Fruit fly (Drosophila melanogaster) whole organism, embryonic: Measurements from ENCODE around the gene CG13041.

Experiments
- ATbp ChIP-seq: fragments of 200-800 bp; sonication (Bioruptor generic); optimal IDR thresholded peaks from 2 replicates; lab custom pipeline; 2017; ENCODE audit warnings: missing biosample characterization, mild to moderate bottlenecking, missing genetic modification characterization, missing genetic modification reagents
- Aef1 ChIP-seq: fragments of 200-800 bp; sonication (Bioruptor generic); IDR thresholded peaks from 3 replicates; pipeline ENCODE4 v1.3.6; 2022; ENCODE audit warnings: missing biosample characterization, missing genetic modification characterization
- Antp ChIP-seq: fragments of 200-800 bp; sonication (Bioruptor generic); optimal IDR thresholded peaks from 3 replicates; lab custom pipeline; 2016; ENCODE audit warnings: missing biosample characterization, missing genetic modification characterization
- Atf-2 ChIP-seq: fragments of 200-800 bp; sonication (Bioruptor generic); optimal IDR thresholded peaks from 2 replicates; lab custom pipeline; 2016; ENCODE audit warnings: missing biosample characterization, missing genetic modification characterization
- CG10543 ChIP-seq: fragments of 200-800 bp; sonication (Bioruptor generic); optimal IDR thresholded peaks from 3 replicates; lab custom pipeline; 2017; ENCODE audit warnings: missing biosample characterization, mild to moderate bottlenecking, missing genetic modification characterization, moderate library complexity
- CG10565 ChIP-seq: fragments of 200-800 bp; sonication (Bioruptor generic); optimal IDR thresholded peaks from 3 replicates; lab custom pipeline; 2016; ENCODE audit warnings: missing biosample characterization, mild to moderate bottlenecking, missing genetic modification characterization
- CG10979 ChIP-seq: fragments of 200-800 bp; sonication (Bioruptor generic); optimal IDR thresholded peaks from 2 replicates; lab custom pipeline; 2018; ENCODE audit warnings: missing biosample characterization, mild to moderate bottlenecking, missing genetic modification characterization, moderate library complexity
- CG12659 ChIP-seq: fragments of 200-800 bp; sonication (Bioruptor generic); optimal IDR thresholded peaks from 3 replicates; lab custom pipeline; 2017; ENCODE audit warnings: mild to moderate bottlenecking, missing biosample characterization, missing genetic modification reagents, missing genetic modification characterization
- CG15011 ChIP-seq: fragments of 200-800 bp; sonication (Bioruptor generic); optimal IDR thresholded peaks from 3 replicates; lab custom pipeline; 2018; ENCODE audit warnings: missing biosample characterization, mild to moderate bottlenecking, missing genetic modification characterization
- CG15073 ChIP-seq: fragments of 200-800 bp; sonication (Bioruptor generic); optimal IDR thresholded peaks from 2 replicates; lab custom pipeline; 2016; ENCODE audit warnings: missing biosample characterization, missing genetic modification characterization
- CG15479 ChIP-seq: fragments of 200-800 bp; sonication (Bioruptor generic); optimal IDR thresholded peaks from 3 replicates; lab custom pipeline; 2019; ENCODE audit warnings: missing biosample characterization, mild to moderate bottlenecking, missing genetic modification characterization, moderate library complexity
- CG15514 ChIP-seq: fragments of 200-800 bp; sonication (Bioruptor generic); optimal IDR thresholded peaks from 3 replicates; lab custom pipeline; 2017; ENCODE audit warnings: missing biosample characterization, missing genetic modification characterization, mild to moderate bottlenecking, moderate library complexity, missing genetic modification reagents
- CG17385 ChIP-seq: fragments of 200-800 bp; sonication (Bioruptor generic); optimal IDR thresholded peaks from 3 replicates; lab custom pipeline; 2018; ENCODE audit warnings: missing biosample characterization, mild to moderate bottlenecking, missing genetic modification characterization
- CG2120 ChIP-seq: fragments of 200-800 bp; sonication (Bioruptor generic); optimal IDR thresholded peaks from 3 replicates; lab custom pipeline; 2016; ENCODE audit warnings: missing biosample characterization, missing genetic modification characterization
- CG2875 ChIP-seq: fragments of 200-800 bp; sonication (Bioruptor generic); optimal IDR thresholded peaks from 2 replicates; lab custom pipeline; 2017; ENCODE audit warnings: missing biosample characterization, mild to moderate bottlenecking, missing genetic modification characterization, missing genetic modification reagents
- CG30403 ChIP-seq: fragments of 200-800 bp; sonication (Bioruptor generic); optimal IDR thresholded peaks from 3 replicates; lab custom pipeline; 2016; ENCODE audit warnings: missing biosample characterization, missing genetic modification characterization
- CG32532 ChIP-seq: fragments of 200-800 bp; sonication (Bioruptor generic); IDR thresholded peaks from 2 replicates; pipeline ENCODE4 v1.3.6; 2022; ENCODE audit warnings: missing biosample characterization, missing genetic modification characterization
- CG6654 ChIP-seq: fragments of 200-800 bp; sonication (Bioruptor generic); optimal IDR thresholded peaks from 2 replicates; lab custom pipeline; 2017; ENCODE audit warnings: missing biosample characterization, mild to moderate bottlenecking, missing genetic modification characterization
- CG6854 ChIP-seq: fragments of 200-800 bp; sonication (Bioruptor generic); optimal IDR thresholded peaks from 3 replicates; lab custom pipeline; 2017; ENCODE audit warnings: missing biosample characterization, mild to moderate bottlenecking, missing genetic modification characterization
- CG8388 ChIP-seq: fragments of 200-800 bp; sonication (Bioruptor generic); optimal IDR thresholded peaks from 2 replicates; lab custom pipeline; 2019; ENCODE audit warnings: missing biosample characterization, mild to moderate bottlenecking, missing genetic modification characterization, moderate library complexity
- CG8924 ChIP-seq: fragments of 200-800 bp; optimal IDR thresholded peaks from 3 replicates; lab custom pipeline; 2019; ENCODE audit warnings: missing biosample characterization, mild to moderate bottlenecking, missing genetic modification characterization, moderate library complexity
- CG9609 ChIP-seq: fragments of 200-800 bp; sonication (Bioruptor generic); optimal IDR thresholded peaks from 3 replicates; lab custom pipeline; 2016; ENCODE audit warnings: missing biosample characterization, missing genetic modification characterization
- CG9727 ChIP-seq: fragments of 200-800 bp; sonication (Bioruptor generic); optimal IDR thresholded peaks from 3 replicates; lab custom pipeline; 2017; ENCODE audit warnings: missing biosample characterization, mild to moderate bottlenecking, missing genetic modification characterization
- CTCF ChIP-seq: fragments of 200-800 bp; sonication (Bioruptor generic); optimal IDR thresholded peaks from 2 replicates; lab custom pipeline; 2017; ENCODE audit warnings: missing biosample characterization, mild to moderate bottlenecking, missing genetic modification characterization, moderate library complexity
- Dad ChIP-seq: fragments of 200-800 bp; sonication (Bioruptor generic); optimal IDR thresholded peaks from 3 replicates; lab custom pipeline; 2016; ENCODE audit warnings: missing biosample characterization, missing genetic modification characterization
- Dll ChIP-seq: fragments of 200-800 bp; sonication (Bioruptor generic); IDR thresholded peaks from 4 replicates; pipeline ENCODE4 v1.3.6; 2022; ENCODE audit warnings: missing biosample characterization, missing genetic modification characterization; ENCODE audit not compliant: partially characterized antibody
- HmgZ ChIP-seq: fragments of 200-800 bp; sonication (Bioruptor generic); optimal IDR thresholded peaks from 2 replicates; lab custom pipeline; 2018; ENCODE audit warnings: missing biosample characterization, mild to moderate bottlenecking, missing genetic modification characterization
- Hmx ChIP-seq: fragments of 200-800 bp; sonication (Bioruptor generic); optimal IDR thresholded peaks from 2 replicates; lab custom pipeline; 2016; ENCODE audit warnings: missing biosample characterization, missing genetic modification characterization
- MTF-1 ChIP-seq: fragments of 200-800 bp; sonication (Bioruptor generic); optimal IDR thresholded peaks from 2 replicates; lab custom pipeline; 2018; ENCODE audit warnings: missing biosample characterization, mild to moderate bottlenecking, missing genetic modification characterization, borderline replicate concordance
- Mes4 ChIP-seq: fragments of 200-800 bp; sonication (Bioruptor generic); optimal IDR thresholded peaks from 2 replicates; lab custom pipeline; 2016; ENCODE audit warnings: missing biosample characterization, missing genetic modification characterization
- Oli ChIP-seq: fragments of 200-800 bp; sonication (Bioruptor generic); optimal IDR thresholded peaks from 2 replicates; lab custom pipeline; 2018; ENCODE audit warnings: missing biosample characterization, mild to moderate bottlenecking, missing genetic modification characterization, moderate library complexity
- Rfx ChIP-seq: fragments of 200-800 bp; sonication (Bioruptor generic); IDR thresholded peaks from 2 replicates; pipeline ENCODE4 v1.3.6; 2022; ENCODE audit warnings: missing biosample characterization, missing genetic modification characterization
- Six4 ChIP-seq: fragments of 200-800 bp; sonication (Bioruptor generic); optimal IDR thresholded peaks from 2 replicates; lab custom pipeline; 2016; ENCODE audit warnings: missing biosample characterization, missing genetic modification characterization
- YL-1 ChIP-seq: fragments of 200-800 bp; sonication (Bioruptor generic); optimal IDR thresholded peaks from 3 replicates; lab custom pipeline; 2017; ENCODE audit warnings: missing biosample characterization, mild to moderate bottlenecking, missing genetic modification characterization
- bigmax ChIP-seq: fragments of 200-800 bp; sonication (Bioruptor generic); optimal IDR thresholded peaks from 2 replicates; lab custom pipeline; 2018; ENCODE audit warnings: missing biosample characterization, mild to moderate bottlenecking, missing genetic modification characterization
- bowl ChIP-seq: fragments of 200-800 bp; sonication (Bioruptor generic); IDR thresholded peaks from 2 replicates; pipeline ENCODE4 v1.3.6; 2022; ENCODE audit warnings: missing biosample characterization, missing genetic modification characterization
- crp ChIP-seq, 2 experiments: fragments of 200-800 bp; sonication (Bioruptor generic); optimal IDR thresholded peaks; 2 replicates in 1 of 2; 3 replicates in 1 of 2; lab custom pipeline; 2017; ENCODE audit warnings: missing biosample characterization in 2 of 2, missing genetic modification characterization in 2 of 2, mild to moderate bottlenecking in 1 of 2, moderate library complexity in 1 of 2
- dati ChIP-seq: fragments of 200-800 bp; sonication (Bioruptor generic); IDR thresholded peaks from 2 replicates; pipeline ENCODE4 v1.3.6; 2022; ENCODE audit warnings: missing biosample characterization, missing genetic modification characterization
- fd64A ChIP-seq: fragments of 200-800 bp; sonication (Bioruptor generic); optimal IDR thresholded peaks from 3 replicates; lab custom pipeline; 2018; ENCODE audit warnings: missing biosample characterization, mild to moderate bottlenecking, missing genetic modification characterization
- gcm2 ChIP-seq: fragments of 200-800 bp; sonication (Bioruptor generic); optimal IDR thresholded peaks from 2 replicates; lab custom pipeline; 2016; ENCODE audit warnings: missing biosample characterization, missing genetic modification characterization
- grn ChIP-seq: fragments of 200-800 bp; sonication (Bioruptor generic); optimal IDR thresholded peaks from 3 replicates; lab custom pipeline; 2017; ENCODE audit warnings: missing biosample characterization, missing genetic modification characterization
- ind ChIP-seq: fragments of 200-800 bp; sonication (Bioruptor generic); optimal IDR thresholded peaks from 3 replicates; lab custom pipeline; 2016; ENCODE audit warnings: missing biosample characterization, missing genetic modification characterization
- kah ChIP-seq: fragments of 200-800 bp; sonication (Bioruptor generic); optimal IDR thresholded peaks from 2 replicates; lab custom pipeline; 2018; ENCODE audit warnings: missing biosample characterization, mild to moderate bottlenecking, missing genetic modification characterization
- lola ChIP-seq, 3 experiments: fragments of >200 bp in 2 of 3; fragments of 200-800 bp in 1 of 3; sonication (Bioruptor generic) in 1 of 3; optimal IDR thresholded peaks; 2 replicates each; lab custom pipeline; 2017 to 2019; ENCODE audit warnings: missing biosample characterization in 3 of 3, missing genetic modification characterization in 3 of 3, mild to moderate bottlenecking in 1 of 3, moderate library complexity in 1 of 3
- nerfin-2 ChIP-seq: fragments of 200-800 bp; sonication (Bioruptor generic); IDR thresholded peaks from 2 replicates; pipeline ENCODE4 v1.3.6; 2022; ENCODE audit warnings: missing biosample characterization, missing genetic modification characterization; ENCODE audit not compliant: partially characterized antibody
- sima ChIP-seq: fragments of 200-800 bp; sonication (Bioruptor generic); optimal IDR thresholded peaks from 2 replicates; lab custom pipeline; 2016; ENCODE audit warnings: missing biosample characterization, missing genetic modification characterization
- tna ChIP-seq: fragments of 200-800 bp; sonication (Bioruptor generic); IDR thresholded peaks from 2 replicates; pipeline ENCODE4 v1.3.6; 2022; ENCODE audit warnings: missing biosample characterization, missing genetic modification characterization; ENCODE audit not compliant: partially characterized antibody
- trem ChIP-seq: fragments of 200-800 bp; optimal IDR thresholded peaks from 3 replicates; lab custom pipeline; 2019; ENCODE audit warnings: missing biosample characterization, mild to moderate bottlenecking, missing genetic modification characterization, moderate library complexity
- tup ChIP-seq: fragments of 200-800 bp; sonication (Bioruptor generic); optimal IDR thresholded peaks from 2 replicates; lab custom pipeline; 2016; ENCODE audit warnings: missing biosample characterization, mild to moderate bottlenecking, missing genetic modification characterization, moderate library complexity
- unpg ChIP-seq: fragments of 200-800 bp; sonication (Bioruptor generic); optimal IDR thresholded peaks from 3 replicates; lab custom pipeline; 2018; ENCODE audit warnings: missing biosample characterization, mild to moderate bottlenecking, missing genetic modification characterization, moderate library complexity
- zfh2 ChIP-seq: fragments of 200-800 bp; sonication (Bioruptor generic); optimal IDR thresholded peaks from 2 replicates; lab custom pipeline; 2016; ENCODE audit warnings: missing biosample characterization, missing genetic modification characterization

Gene CG13041

DNA sequence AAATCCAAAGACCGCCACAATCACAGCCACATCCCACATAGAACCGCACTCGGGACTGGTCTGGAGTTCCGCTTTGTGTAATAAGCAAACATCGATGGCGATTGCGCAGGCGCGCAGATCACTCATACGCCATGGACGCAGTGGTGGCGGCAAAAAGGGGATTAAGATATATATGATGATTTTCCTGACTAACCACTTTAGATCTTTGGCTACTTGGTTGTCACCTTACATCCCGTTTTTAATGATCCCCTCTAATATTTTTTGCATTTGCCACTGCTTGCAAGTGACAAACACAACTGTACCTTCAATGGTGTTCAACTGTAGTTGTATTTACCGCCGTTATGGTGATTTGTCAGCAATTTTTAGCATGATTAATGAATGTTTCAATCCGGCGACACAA lies 9.4 kb downstream of the CG13041 start (continued):
- no peak for TF ChIP-seq Atf-2 (GFP tag; lab: Kevin White, UChicago)
- no peak for TF ChIP-seq CG12659 (GFP tag; lab: Kevin White, UChicago)
- no peak for TF ChIP-seq Oli
- TF ChIP-seq HmgZ (tag; lab: Kevin White, UChicago), result no peak
- no peak for TF ChIP-seq CG9727 (GFP tag; lab: Kevin White, UChicago)
- no peak for TF ChIP-seq sima (GFP tag; lab: Kevin White, UChicago)
- no peak for TF ChIP-seq bowl (GFP tag; lab: Robert Waterston, UW)
- TF ChIP-seq trem (tag; lab: Kevin White, UChicago), result no peak
- no peak for TF ChIP-seq CG6854
- no peak for TF ChIP-seq CG15479 (GFP tag; lab: Kevin White, UChicago)
- TF ChIP-seq CTCF (GFP tag; lab: Kevin White, UChicago), result no peak
- no peak for TF ChIP-seq kah (GFP tag; lab: Kevin White, UChicago)
- no peak for TF ChIP-seq grn (GFP tag; lab: Kevin White, UChicago)
- no peak for TF ChIP-seq CG6654 (GFP tag; lab: Kevin White, UChicago)
- TF ChIP-seq CG10565 (GFP tag; lab: Kevin White, UChicago), result no peak
- TF ChIP-seq CG15011 (GFP tag; lab: Kevin White, UChicago), result no peak
- no peak for TF ChIP-seq CG10979
- no peak for TF ChIP-seq dati
- no peak for TF ChIP-seq Dad (GFP tag; lab: Kevin White, UChicago)
- TF ChIP-seq MTF-1 (GFP tag; lab: Kevin White, UChicago), result no peak
- 0 out of 2 replicates have a peak, but pooled peaks have one; percentile 6 for TF ChIP-seq CG32532
- peak; percentile 71 for TF ChIP-seq Rfx (GFP tag; lab: Robert Waterston, UW)
- TF ChIP-seq tup, result no peak
- TF ChIP-seq tna (GFP tag; lab: Robert Waterston, UW), result no peak
- TF ChIP-seq CG15073 (GFP tag; lab: Kevin White, UChicago), result no peak
- TF ChIP-seq Hmx, result no peak
- no peak for TF ChIP-seq CG8924 (tag; lab: Kevin White, UChicago)
- TF ChIP-seq Six4 (GFP tag; lab: Kevin White, UChicago), result no peak
- TF ChIP-seq CG2120 (GFP tag; lab: Kevin White, UChicago), result peak; percentile 67
- TF ChIP-seq CG8388 (GFP tag; lab: Kevin White, UChicago), result no peak
- no peak for TF ChIP-seq gcm2 (GFP tag; lab: Kevin White, UChicago)
- TF ChIP-seq YL-1 (GFP tag; lab: Kevin White, UChicago), result no peak
- peak; percentile 20 for TF ChIP-seq unpg (GFP tag; lab: Kevin White, UChicago)
- TF ChIP-seq lola (GFP tag; optimal IDR thresholded peaks at IDR 0.05; lab: Kevin White, UChicago), result no peak
- TF ChIP-seq CG30403, result peak; percentile 38
- no peak for TF ChIP-seq crp (GFP tag; optimal IDR thresholded peaks at IDR 0.05; lab: Kevin White, UChicago)
- peak; percentile 23 for TF ChIP-seq CG15514 (GFP tag; lab: Kevin White, UChicago)
- TF ChIP-seq Mes4 (GFP tag; lab: Kevin White, UChicago), result no peak
- no peak for TF ChIP-seq CG2875 (GFP tag; lab: Kevin White, UChicago)
- no peak for TF ChIP-seq ATbp (GFP tag; lab: Kevin White, UChicago)
- no peak for TF ChIP-seq CG10543 (GFP tag; lab: Kevin White, UChicago)
- no peak for TF ChIP-seq Dll (GFP tag; lab: Robert Waterston, UW)
- TF ChIP-seq ind, result no peak
- peak; percentile 76 for TF ChIP-seq zfh2 (GFP tag; lab: Kevin White, UChicago)
- TF ChIP-seq CG17385 (GFP tag; lab: Kevin White, UChicago), result no peak
- TF ChIP-seq fd64A (GFP tag; lab: Kevin White, UChicago), result no peak
- TF ChIP-seq nerfin-2, result no peak
- TF ChIP-seq Antp, result peak; percentile 5
- TF ChIP-seq Aef1, result 0 out of 3 replicates have a peak, but pooled peaks have one; percentile 33
- TF ChIP-seq bigmax (GFP tag; lab: Kevin White, UChicago), result no peak
- no peak for TF ChIP-seq CG9609 (GFP tag; lab: Kevin White, UChicago)
